Fruit fly (Drosophila melanogaster): ENCODE measurements around the gene CG40486.

CG40486 gene

dm6 chrX:22959991-22960390, at the start of gene CG40486:
CG40486 (minus strand) TSS chrX:22960091.
- no peak for TF ChIP-seq dac (GFP tag; optimal IDR thresholded peaks at IDR 0.05)
- TF ChIP-seq esn (GFP tag; optimal IDR thresholded peaks at IDR 0.05), result no peak
- no peak for TF ChIP-seq CG10631 (GFP tag; optimal IDR thresholded peaks at IDR 0.05)

dm6 chrX:23007399-23007798, 47.5 kb upstream of the CG40486 start:
- no peak for TF ChIP-seq CG7368 (GFP tag; optimal IDR thresholded peaks at IDR 0.05)
- peak; percentile 20 for TF ChIP-seq Hr4 (GFP tag; optimal IDR thresholded peaks at IDR 0.05)
- no peak for TF ChIP-seq CG6808 (GFP tag; optimal IDR thresholded peaks at IDR 0.05)
- TF ChIP-seq fkh (GFP tag; optimal IDR thresholded peaks at IDR 0.05), result no peak
- TF ChIP-seq CG32006 (GFP tag; optimal IDR thresholded peaks at IDR 0.05), result peak; percentile 25
- no peak for TF ChIP-seq CG11902 (GFP tag; optimal IDR thresholded peaks at IDR 0.05)
- TF ChIP-seq Ets96B (tag; optimal IDR thresholded peaks at IDR 0.05), result no peak
- TF ChIP-seq Hr38 (GFP tag; optimal IDR thresholded peaks at IDR 0.05), result no peak
- TF ChIP-seq ss (GFP tag; optimal IDR thresholded peaks at IDR 0.05), result no peak
- TF ChIP-seq cyc (GFP tag; optimal IDR thresholded peaks at IDR 0.05), result no peak
- no peak for TF ChIP-seq CG8119 (GFP tag; IDR thresholded peaks at IDR 0.05)
- no peak for TF ChIP-seq CG1621 (tag; optimal IDR thresholded peaks at IDR 0.05)
- no peak for TF ChIP-seq CG34406 (GFP tag; optimal IDR thresholded peaks at IDR 0.05)
- peak; percentile 11 for TF ChIP-seq Sox102F (GFP tag; optimal IDR thresholded peaks at IDR 0.05)
- no peak for TF ChIP-seq vri (GFP tag; optimal IDR thresholded peaks at IDR 0.05)
- TF ChIP-seq CG31627 (GFP tag; optimal IDR thresholded peaks at IDR 0.05), result no peak
- no peak for TF ChIP-seq svp (GFP tag)
- TF ChIP-seq CG4318 (GFP tag; optimal IDR thresholded peaks at IDR 0.05), result no peak
- TF ChIP-seq fd59A (GFP tag; optimal IDR thresholded peaks at IDR 0.05), result no peak
- no peak for TF ChIP-seq CG3032 (tag; optimal IDR thresholded peaks at IDR 0.05)
- TF ChIP-seq CG8319 (GFP tag; optimal IDR thresholded peaks at IDR 0.05), result no peak
- TF ChIP-seq acj6 (GFP tag; optimal IDR thresholded peaks at IDR 0.05), result no peak
- no peak for TF ChIP-seq Gug (GFP tag; IDR thresholded peaks at IDR 0.05)
- no peak for TF ChIP-seq dsx (GFP tag; optimal IDR thresholded peaks at IDR 0.05; ENCODE audit: poor library complexity, severe bottlenecking)
- TF ChIP-seq topi (GFP tag; optimal IDR thresholded peaks at IDR 0.05), result no peak
- no peak for TF ChIP-seq salr (GFP tag; optimal IDR thresholded peaks at IDR 0.05)
- TF ChIP-seq CG15336 (GFP tag; IDR thresholded peaks at IDR 0.05), result 0 out of 2 replicates have a peak, but pooled peaks have one; percentile 10
- no peak for TF ChIP-seq esn (GFP tag; optimal IDR thresholded peaks at IDR 0.05)
- TF ChIP-seq eg (GFP tag; IDR thresholded peaks at IDR 0.05), result no peak
- no peak for TF ChIP-seq achi (GFP tag; optimal IDR thresholded peaks at IDR 0.05)
- TF ChIP-seq Eip75B (GFP tag; optimal IDR thresholded peaks at IDR 0.05), result no peak
- peak; percentile 2 for TF ChIP-seq CG10631 (GFP tag; optimal IDR thresholded peaks at IDR 0.05)
- TF ChIP-seq Smox (GFP tag; optimal IDR thresholded peaks at IDR 0.05), result no peak
- no peak for TF ChIP-seq Ets21C (GFP tag; optimal IDR thresholded peaks at IDR 0.05)
- no peak for TF ChIP-seq pdm3 (GFP tag; optimal IDR thresholded peaks at IDR 0.05)
- TF ChIP-seq CG6854 (GFP tag; optimal IDR thresholded peaks at IDR 0.05), result no peak
- peak; percentile 21 for TF ChIP-seq OdsH (GFP tag; optimal IDR thresholded peaks at IDR 0.05)

dm6 chrX:23006925-23007324, 47.0 kb upstream of the CG40486 start:
- TF ChIP-seq Sox102F (GFP tag; optimal IDR thresholded peaks at IDR 0.05) (no peak), Eip78C (GFP tag) (peak; percentile 39)
